Worm (Caenorhabditis elegans): ENCODE data around the gene F40A3.6.

- TF ChIP-seq fos-1 (tag; optimal IDR thresholded peaks at IDR 0.05) (no peak), nhr-6 (tag; optimal IDR thresholded peaks at IDR 0.05) (no peak), nhr-237 (tag; optimal IDR thresholded peaks at IDR 0.05) (no peak), mdl-1 (tag; optimal IDR thresholded peaks at IDR 0.05) (no peak), blmp-1 (tag; optimal IDR thresholded peaks at IDR 0.05; ENCODE audit: insufficient read depth) (no peak), snpc-4 (tag; optimal IDR thresholded peaks at IDR 0.05) (no peak), egl-27 (tag; optimal IDR thresholded peaks at IDR 0.05) (no peak), zag-1 (tag; optimal IDR thresholded peaks at IDR 0.05) (no peak), nhr-77 (tag; optimal IDR thresholded peaks at IDR 0.05) (no peak), nhr-25 (tag; optimal IDR thresholded peaks at IDR 0.05) (no peak), unc-39 (tag; optimal IDR thresholded peaks at IDR 0.05) (no peak), R02D3.7 (tag; optimal IDR thresholded peaks at IDR 0.05) (no peak)
Measured at ce11 chrV:7855382-7855994, 38.2 kb downstream of the F40A3.6 start, which contains the start of gene C37C3.2.

Data from whole organism, L2 larva.